Worm (Caenorhabditis elegans): ENCODE data around the gene nonu-1.

ce11 chrIII:4873395-4873794 lies 23.7 kb upstream of the nonu-1 start:
- TF ChIP-seq ama-1 (optimal IDR thresholded peaks at IDR 0.05) = no peak
- no peak for TF ChIP-seq pes-1 (GFP tag; IDR thresholded peaks at IDR 0.05)
- TF ChIP-seq hmg-4 (GFP tag; optimal IDR thresholded peaks at IDR 0.05) = no peak
- TF ChIP-seq F13C5.2 (tag; optimal IDR thresholded peaks at IDR 0.05) = no peak
- no peak for TF ChIP-seq hnd-1 (tag; optimal IDR thresholded peaks at IDR 0.05)
- no peak for TF ChIP-seq aly-1 (tag; optimal IDR thresholded peaks at IDR 0.05)
- no peak for TF ChIP-seq scrt-1 (GFP tag; IDR thresholded peaks at IDR 0.05)
- no peak for TF ChIP-seq sea-1 (GFP tag; conservative IDR thresholded peaks at IDR 0.05)
- no peak for TF ChIP-seq ceh-13 (GFP tag; optimal IDR thresholded peaks at IDR 0.05)
- TF ChIP-seq tbx-11 (GFP tag; IDR thresholded peaks at IDR 0.05) = no peak
- no peak for TF ChIP-seq B0310.2 (tag; optimal IDR thresholded peaks at IDR 0.05)
- no peak for TF ChIP-seq tbx-37 (GFP tag; conservative IDR thresholded peaks at IDR 0.05)

All from whole organism, early embryonic.